Worm (Caenorhabditis elegans): ENCODE results near the gene F53A2.3.

- TF ChIP-seq T22C8.4 (GFP tag; IDR thresholded peaks at IDR 0.05) (no peak), ref-1 (GFP tag; conservative IDR thresholded peaks at IDR 0.05) (no peak), flt-1 (GFP tag; IDR thresholded peaks at IDR 0.05) (no peak), cog-1 (tag; optimal IDR thresholded peaks at IDR 0.05) (no peak), ztf-29 (GFP tag; IDR thresholded peaks at IDR 0.05) (no peak)
These were observed 32.5 kb downstream of the F53A2.3 start, which contains the start of the genes klp-19 and slc-36.1 for ce11 chrIII:13307107-13307506.
